Fruit fly (Drosophila melanogaster) Kc167 (cell line): ENCODE data around the gene CG13712.

Experiments
- Myc ChIP-seq: fragments of >200 bp; optimal IDR thresholded peaks from 2 replicates; lab custom pipeline; 2017; ENCODE audit warnings: missing external identifiers
- h ChIP-seq: fragments of >200 bp; optimal IDR thresholded peaks from 3 replicates; lab custom pipeline; 2018; ENCODE audit warnings: missing external identifiers
- insv ChIP-seq: fragments of >200 bp; optimal IDR thresholded peaks from 3 replicates; lab custom pipeline; 2018; ENCODE audit warnings: missing external identifiers
- psq ChIP-seq: fragments of >200 bp; optimal IDR thresholded peaks from 2 replicates; lab custom pipeline; 2017; ENCODE audit warnings: missing external identifiers

DNA sequence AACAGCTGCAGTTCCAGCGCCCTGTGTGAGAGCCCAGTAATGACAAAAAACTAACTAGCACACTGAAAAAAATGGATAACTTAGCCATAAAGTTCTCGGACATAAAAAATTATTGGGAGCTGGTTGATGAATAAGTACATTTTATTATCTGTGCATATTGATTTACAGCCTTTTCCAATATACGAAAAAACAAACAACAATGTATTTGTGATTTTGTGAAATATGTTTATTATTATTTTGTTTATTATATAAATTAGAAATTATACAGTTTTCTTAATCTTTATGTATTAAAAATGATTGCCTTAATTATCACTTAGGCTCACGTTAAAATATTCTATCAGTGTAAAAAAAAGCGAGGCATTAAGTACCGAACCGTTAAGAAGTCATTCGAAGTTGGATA is 17.9 kb downstream of the CG13712 start:
- no peak for TF ChIP-seq h (lab: Kevin White, UChicago)
- no peak for TF ChIP-seq Myc (lab: Kevin White, UChicago)
- no peak for TF ChIP-seq psq (lab: Kevin White, UChicago)
- no peak for TF ChIP-seq insv
